Worm (Caenorhabditis elegans) whole organism, L3 larva: ENCODE measurements around the gene madd-2.
A peak's percentile ranks its signal among the peaks of the same experiment; 100 is the strongest.

Experiments used
- ZK546.5 ChIP-seq: sonication (generic microtip); optimal IDR thresholded peaks from 2 replicates; lab custom pipeline; 2017; ENCODE audit warnings: missing biosample characterization, missing genetic modification characterization
- ama-1 ChIP-seq: fragments of 150-350 bp; optimal IDR thresholded peaks from 2 replicates; lab custom pipeline; 2018
- ceh-16 ChIP-seq: sonication (generic microtip); optimal IDR thresholded peaks from 2 replicates; lab custom pipeline; 2017; ENCODE audit warnings: missing biosample characterization, missing genetic modification characterization
- ceh-82 ChIP-seq: fragments of 150-350 bp; optimal IDR thresholded peaks from 2 replicates; lab custom pipeline; 2014; ENCODE audit warnings: missing biosample characterization, missing genetic modification characterization
- daf-12 ChIP-seq: fragments of 150-350 bp; optimal IDR thresholded peaks from 2 replicates; lab custom pipeline; 2014; ENCODE audit warnings: missing biosample characterization, missing genetic modification reagents, missing genetic modification characterization
- egl-5 ChIP-seq: fragments of 150-350 bp; optimal IDR thresholded peaks from 2 replicates; lab custom pipeline; 2017; ENCODE audit warnings: missing biosample characterization, missing genetic modification reagents, missing genetic modification characterization, inconsistent platforms
- elt-2 ChIP-seq: sonication (generic microtip); optimal IDR thresholded peaks from 2 replicates; lab custom pipeline; 2016; ENCODE audit warnings: missing genetic modification reagents, mild to moderate bottlenecking, missing genetic modification characterization, missing compliant biosample characterization
- eor-1 ChIP-seq, 2 experiments: fragments of 150-350 bp; optimal IDR thresholded peaks; 2 replicates each; lab custom pipeline; 2014 to 2018; ENCODE audit warnings: missing biosample characterization in 2 of 2, missing genetic modification characterization in 2 of 2
- fkh-10 ChIP-seq: sonication (generic microtip); optimal IDR thresholded peaks from 2 replicates; lab custom pipeline; 2017; ENCODE audit warnings: missing biosample characterization, missing genetic modification reagents, missing genetic modification characterization
- fos-1 ChIP-seq: fragments of 150-350 bp; optimal IDR thresholded peaks from 2 replicates; lab custom pipeline; 2014; ENCODE audit warnings: missing biosample characterization, missing genetic modification characterization
- hmg-11 ChIP-seq: sonication (generic microtip); optimal IDR thresholded peaks from 2 replicates; lab custom pipeline; 2016; ENCODE audit warnings: missing genetic modification characterization, missing compliant biosample characterization
- jun-1 ChIP-seq: fragments of 150-350 bp; optimal IDR thresholded peaks from 2 replicates; lab custom pipeline; 2014; ENCODE audit warnings: missing biosample characterization, missing genetic modification reagents, missing genetic modification characterization
- lin-15B ChIP-seq: fragments of 150-350 bp; optimal IDR thresholded peaks from 2 replicates; lab custom pipeline; 2014; ENCODE audit warnings: missing biosample characterization, missing genetic modification characterization
- lin-39 ChIP-seq: fragments of 150-350 bp; optimal IDR thresholded peaks from 2 replicates; lab custom pipeline; 2018; ENCODE audit warnings: missing biosample characterization, missing genetic modification reagents, missing genetic modification characterization
- mml-1 ChIP-seq: fragments of 150-350 bp; sonication (generic microtip); optimal IDR thresholded peaks from 3 replicates; lab custom pipeline; 2014; ENCODE audit warnings: missing biosample characterization, missing genetic modification characterization
- nfya-1 ChIP-seq: sonication (generic microtip); optimal IDR thresholded peaks from 2 replicates; lab custom pipeline; 2017; ENCODE audit warnings: missing genetic modification characterization, mild to moderate bottlenecking, missing compliant biosample characterization, antibody characterized with exemption, moderate library complexity; ENCODE audit not compliant: insufficient read depth
- nhr-11 ChIP-seq: fragments of 150-350 bp; optimal IDR thresholded peaks from 2 replicates; lab custom pipeline; 2014; ENCODE audit warnings: missing biosample characterization, missing genetic modification characterization
- nhr-12 ChIP-seq: fragments of 150-350 bp; optimal IDR thresholded peaks from 2 replicates; lab custom pipeline; 2014; ENCODE audit warnings: missing biosample characterization, missing genetic modification characterization
- nhr-23 ChIP-seq: fragments of 150-350 bp; optimal IDR thresholded peaks from 2 replicates; lab custom pipeline; 2014; ENCODE audit warnings: missing biosample characterization, missing genetic modification reagents, missing genetic modification characterization
- nhr-237 ChIP-seq: fragments of 150-350 bp; optimal IDR thresholded peaks from 2 replicates; lab custom pipeline; 2014; ENCODE audit warnings: missing biosample characterization, missing genetic modification characterization
- nhr-28 ChIP-seq: fragments of 150-350 bp; optimal IDR thresholded peaks from 2 replicates; lab custom pipeline; 2014; ENCODE audit warnings: missing biosample characterization, missing genetic modification characterization
- nhr-43 ChIP-seq: sonication (generic microtip); optimal IDR thresholded peaks from 2 replicates; lab custom pipeline; 2016; ENCODE audit warnings: mild to moderate bottlenecking, missing genetic modification characterization, missing compliant biosample characterization; ENCODE audit not compliant: poor library complexity, severe bottlenecking
- nhr-67 ChIP-seq: fragments of 150-350 bp; optimal IDR thresholded peaks from 2 replicates; lab custom pipeline; 2014; ENCODE audit warnings: missing biosample characterization, missing genetic modification characterization
- nhr-76 ChIP-seq: fragments of 150-350 bp; sonication (generic microtip); optimal IDR thresholded peaks from 5 replicates; lab custom pipeline; 2014; ENCODE audit warnings: missing biosample characterization, missing genetic modification characterization
- nhr-77 ChIP-seq: fragments of 150-350 bp; optimal IDR thresholded peaks from 2 replicates; lab custom pipeline; 2014; ENCODE audit warnings: missing biosample characterization, missing genetic modification characterization
- pha-4 ChIP-seq: fragments of 150-350 bp; optimal IDR thresholded peaks from 2 replicates; lab custom pipeline; 2014; ENCODE audit warnings: missing biosample characterization, missing genetic modification reagents, missing genetic modification characterization
- pqm-1 ChIP-seq: fragments of 150-350 bp; optimal IDR thresholded peaks from 2 replicates; lab custom pipeline; 2017; ENCODE audit warnings: missing biosample characterization, missing genetic modification characterization, inconsistent platforms
- sea-2 ChIP-seq: fragments of 150-350 bp; sonication (generic microtip); optimal IDR thresholded peaks from 4 replicates; lab custom pipeline; 2014; ENCODE audit warnings: missing biosample characterization, missing genetic modification reagents, missing genetic modification characterization
- skn-1 ChIP-seq: fragments of 150-350 bp; optimal IDR thresholded peaks from 2 replicates; lab custom pipeline; 2014; ENCODE audit warnings: missing biosample characterization, missing genetic modification characterization
- snpc-4 ChIP-seq: fragments of 150-350 bp; optimal IDR thresholded peaks from 2 replicates; lab custom pipeline; 2014; ENCODE audit warnings: missing biosample characterization, missing genetic modification characterization
- tbx-2 ChIP-seq: sonication (generic microtip); optimal IDR thresholded peaks from 2 replicates; lab custom pipeline; 2016; ENCODE audit warnings: mild to moderate bottlenecking, missing genetic modification characterization, missing compliant biosample characterization
- unc-39 ChIP-seq: sonication (generic microtip); optimal IDR thresholded peaks from 4 replicates; lab custom pipeline; 2017; ENCODE audit warnings: missing biosample characterization, missing genetic modification characterization
- unc-62 ChIP-seq: fragments of 150-350 bp; sonication (generic microtip); optimal IDR thresholded peaks from 4 replicates; lab custom pipeline; 2014; ENCODE audit warnings: missing biosample characterization, missing genetic modification reagents, missing genetic modification characterization
- zag-1 ChIP-seq: fragments of 150-350 bp; optimal IDR thresholded peaks from 2 replicates; lab custom pipeline; 2014; ENCODE audit warnings: missing biosample characterization, missing genetic modification characterization
- ztf-11 ChIP-seq: fragments of 150-350 bp; optimal IDR thresholded peaks from 2 replicates; lab custom pipeline; 2014; ENCODE audit warnings: missing biosample characterization, missing genetic modification characterization
- ztf-4 ChIP-seq: fragments of 150-350 bp; optimal IDR thresholded peaks from 2 replicates; lab custom pipeline; 2014; ENCODE audit warnings: missing biosample characterization, missing genetic modification characterization

madd-2 gene

DNA sequence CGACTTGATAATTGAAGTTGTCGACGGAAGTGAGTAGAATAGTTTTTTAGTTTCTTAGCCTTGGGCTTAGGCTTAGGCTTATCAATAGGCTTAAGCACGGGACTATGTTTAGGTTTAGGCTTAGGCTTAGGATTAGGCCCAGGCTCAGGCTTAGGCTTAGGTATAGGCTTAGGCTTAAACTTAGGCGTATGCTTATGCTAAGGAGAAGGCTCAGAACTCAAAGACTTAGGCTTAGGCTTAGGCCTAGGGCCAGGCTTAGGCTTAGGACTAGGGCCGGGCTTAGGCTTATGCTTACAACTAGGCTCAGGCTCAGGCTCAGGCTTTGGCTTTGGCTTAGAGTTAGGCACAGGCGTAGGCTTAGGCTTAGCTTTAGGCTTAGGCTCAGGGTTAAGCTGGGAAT lies 31.3 kb upstream of the madd-2 start:
- TF ChIP-seq ceh-16 (tag; lab: Kevin White, UChicago) (no peak), tbx-2 (tag; lab: Kevin White, UChicago) (no peak), elt-2 (tag; lab: Kevin White, UChicago) (no peak), fkh-10 (no peak), snpc-4 (tag; lab: Kevin White, UChicago) (no peak), lin-39 (no peak), daf-12 (no peak), nhr-237 (tag; lab: Kevin White, UChicago) (no peak), unc-62 (GFP tag; lab: Kevin White, UChicago) (no peak), ztf-4 (tag; lab: Kevin White, UChicago) (no peak)

DNA sequence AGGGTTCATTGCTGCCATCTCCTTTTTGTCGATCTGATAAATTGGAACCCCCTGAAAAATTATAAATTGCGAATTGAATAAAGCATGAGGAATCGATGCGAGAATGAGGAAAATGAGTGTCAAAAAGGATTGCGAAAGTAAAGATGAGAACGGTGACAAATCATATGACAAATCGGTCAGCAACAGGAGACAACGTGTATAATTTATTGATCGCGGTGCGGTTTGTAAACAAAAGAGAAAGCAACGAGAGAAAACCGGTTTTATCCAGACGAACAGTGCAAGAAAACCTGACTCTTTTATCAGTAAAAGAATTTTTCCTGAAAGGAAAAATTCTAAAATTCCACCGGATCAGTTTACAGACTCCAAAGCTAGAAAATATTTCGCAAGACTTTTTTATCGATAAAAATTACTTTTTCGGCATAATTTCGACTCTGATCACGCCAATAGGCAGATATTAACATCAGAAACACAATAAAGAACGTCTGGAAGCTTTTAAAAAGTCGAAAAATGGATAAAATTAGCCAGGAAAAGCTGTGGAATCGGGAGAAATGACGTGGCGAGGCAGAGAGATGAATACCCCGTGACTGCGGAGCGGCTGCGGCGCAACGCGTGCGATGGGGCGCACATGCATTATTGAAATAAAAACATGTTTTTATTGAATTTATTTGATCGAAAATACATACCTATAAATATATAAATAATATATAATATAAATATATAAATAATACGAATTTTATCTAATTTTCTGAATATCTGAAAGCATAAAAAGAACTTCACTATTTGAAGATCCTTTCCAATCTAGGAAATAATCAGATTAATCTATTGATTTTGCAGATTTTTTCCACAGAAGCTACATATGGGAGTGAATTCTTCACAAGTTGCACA lies 28.9 kb upstream of the madd-2 start, which contains the start of the genes rab-1 and C39F7.5:
Gene rab-1, minus strand, starts transcription at position 51 of the 885 bp plus-strand sequence.
Gene C39F7.5, plus strand, starts transcription at position 835 of the 885 bp plus-strand sequence.
- TF ChIP-seq nhr-12 (tag; lab: Kevin White, UChicago): no peak
- TF ChIP-seq eor-1 (tag; optimal IDR thresholded peaks at IDR 0.05; lab: Kevin White, UChicago): no peak
- peak; percentile 8 for TF ChIP-seq ztf-4 (tag; lab: Kevin White, UChicago)
- TF ChIP-seq nhr-23 (tag; lab: Kevin White, UChicago): peak; percentile 24
- no peak for TF ChIP-seq ceh-16 (tag; lab: Kevin White, UChicago)
- no peak for TF ChIP-seq ceh-82 (tag; lab: Kevin White, UChicago)
- no peak for TF ChIP-seq nhr-11 (tag; lab: Kevin White, UChicago)
- no peak for TF ChIP-seq mml-1 (tag; lab: Kevin White, UChicago)
- no peak for TF ChIP-seq zag-1
- peak; percentile 81 for TF ChIP-seq lin-15B (tag; lab: Kevin White, UChicago)
- TF ChIP-seq ztf-11: no peak
- TF ChIP-seq nhr-76 (tag; lab: Kevin White, UChicago): no peak
- peak; percentile 58 for TF ChIP-seq elt-2 (tag; lab: Kevin White, UChicago)
- peak; percentile 21 for TF ChIP-seq hmg-11 (tag; lab: Kevin White, UChicago)
- TF ChIP-seq unc-39 (tag; lab: Kevin White, UChicago): no peak
- no peak for TF ChIP-seq nhr-43 (tag; lab: Kevin White, UChicago)
- no peak for TF ChIP-seq fos-1 (tag; lab: Kevin White, UChicago)
- peak; percentile 74 for TF ChIP-seq pha-4 (tag; lab: Kevin White, UChicago)
- no peak for TF ChIP-seq nhr-28 (tag; lab: Kevin White, UChicago)
- peak; percentile 34 for TF ChIP-seq pqm-1 (tag; lab: Kevin White, UChicago)
- no peak for TF ChIP-seq fkh-10
- TF ChIP-seq jun-1 (tag; lab: Kevin White, UChicago): no peak
- TF ChIP-seq unc-62 (GFP tag; lab: Kevin White, UChicago): no peak
- no peak for TF ChIP-seq skn-1 (tag; lab: Kevin White, UChicago)
- peak; percentile 60 for TF ChIP-seq snpc-4 (tag; lab: Kevin White, UChicago)
- TF ChIP-seq nfya-1 (tag; lab: Kevin White, UChicago): peak; percentile 67
- TF ChIP-seq egl-5 (tag; lab: Kevin White, UChicago): peak; percentile 27
- no peak for TF ChIP-seq nhr-77
- TF ChIP-seq lin-39: peak; percentile 77
- TF ChIP-seq, all 47 proteins: peak for 11

DNA sequence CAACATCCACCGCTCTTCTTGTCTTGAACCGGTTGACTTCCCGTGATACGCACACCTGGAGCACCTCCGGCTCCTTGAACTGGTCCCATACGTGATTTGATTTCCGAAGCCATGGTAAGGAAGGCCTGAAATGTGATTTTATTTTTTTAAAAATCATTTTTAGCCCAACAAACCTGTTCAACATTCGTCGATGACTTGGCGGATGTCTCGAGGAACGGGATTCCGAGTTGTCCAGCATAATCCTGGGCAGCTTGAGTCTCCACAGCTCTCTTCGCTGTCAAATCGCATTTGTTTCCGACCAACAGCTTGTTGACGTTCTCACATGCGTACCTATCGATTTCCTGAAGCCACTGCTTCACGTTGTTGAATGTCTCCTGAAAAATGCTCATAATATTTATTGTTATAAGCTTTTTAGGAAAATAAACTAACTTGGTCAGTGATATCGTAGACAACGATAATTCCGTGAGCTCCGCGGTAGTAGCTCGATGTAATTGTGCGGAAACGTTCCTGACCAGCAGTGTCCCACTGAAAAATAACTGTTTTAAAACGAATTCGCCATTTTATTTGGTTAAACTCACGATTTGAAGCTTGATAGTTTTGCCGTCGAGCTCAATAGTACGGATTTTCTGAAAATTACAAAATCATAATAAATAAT lies 27.9 kb upstream of the madd-2 start:
- no peak for TF ChIP-seq mml-1 (tag; lab: Kevin White, UChicago)
- TF ChIP-seq sea-2: no peak
- TF ChIP-seq ama-1 (lab: Kevin White, UChicago): no peak
- no peak for TF ChIP-seq lin-15B (tag; lab: Kevin White, UChicago)
- TF ChIP-seq pha-4 (tag; lab: Kevin White, UChicago): no peak
- TF ChIP-seq fos-1 (tag; lab: Kevin White, UChicago): no peak
- no peak for TF ChIP-seq nhr-77
- TF ChIP-seq elt-2 (tag; lab: Kevin White, UChicago): no peak
- TF ChIP-seq ZK546.5: no peak
- TF ChIP-seq nhr-67 (tag; lab: Kevin White, UChicago): no peak
